Fruit fly (Drosophila melanogaster): ENCODE data around the gene Tmtc1.

DNA sequence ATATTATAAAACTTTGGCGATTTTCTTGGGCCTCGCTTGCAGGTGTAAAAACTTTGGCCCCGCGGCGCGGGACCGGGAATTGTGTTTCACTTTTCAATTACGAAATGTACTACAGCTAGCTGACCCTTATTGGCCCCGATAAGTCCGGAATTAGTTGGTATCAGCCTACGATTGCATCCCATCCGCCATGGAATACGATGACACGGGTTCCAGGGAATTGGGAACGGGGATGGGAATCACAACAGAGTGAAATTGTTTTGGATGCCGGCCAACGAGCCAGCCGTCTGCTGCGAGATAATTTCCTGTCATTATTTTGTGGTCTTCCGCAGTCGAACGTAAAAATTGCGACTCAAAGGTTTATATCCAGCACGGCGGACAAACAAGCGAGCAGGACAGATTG, 48.8 kb upstream of the Tmtc1 start:
- TF ChIP-seq gl (tag; optimal IDR thresholded peaks at IDR 0.05) = no peak
- no peak for TF ChIP-seq Pif1A (GFP tag; optimal IDR thresholded peaks at IDR 0.05)
- no peak for TF ChIP-seq fd96Ca (GFP tag; IDR thresholded peaks at IDR 0.05)
- no peak for TF ChIP-seq CG8301 (tag; optimal IDR thresholded peaks at IDR 0.05)
- TF ChIP-seq CG12605 (GFP tag; IDR thresholded peaks at IDR 0.05) = no peak

Data from whole organism, pupa.